Fruit fly (Drosophila melanogaster) whole organism: ENCODE data around the gene Cyp4d14.

ENCODE experiments used
- Dll ChIP-seq: fragments of >200 bp; optimal IDR thresholded peaks from 2 replicates; lab custom pipeline; 2017
- EcR ChIP-seq, 2 experiments: fragments of >200 bp; optimal IDR thresholded peaks; 2 replicates each; lab custom pipeline; 2017; ENCODE audit warnings: missing biosample characterization in 2 of 2, missing genetic modification characterization in 2 of 2, missing genetic modification reagents in 2 of 2
- psq ChIP-seq: fragments of >200 bp; optimal IDR thresholded peaks from 2 replicates; lab custom pipeline; 2017
- usp ChIP-seq: fragments of >200 bp; optimal IDR thresholded peaks from 2 replicates; lab custom pipeline; 2017; ENCODE audit warnings: missing biosample characterization, missing genetic modification characterization, mixed read lengths

- no peak for TF ChIP-seq psq (lab: Kevin White, UChicago)
- TF ChIP-seq Dll (lab: Kevin White, UChicago) = no peak
- TF ChIP-seq usp (GFP tag; lab: Kevin White, UChicago) = no peak
- no peak for TF ChIP-seq EcR (GFP tag; optimal IDR thresholded peaks at IDR 0.05; lab: Kevin White, UChicago)
These were observed 40.8 kb downstream of the Cyp4d14 start for dm6 chrX:2134226-2134880.
